Fruit fly (Drosophila melanogaster): Measurements from ENCODE around the gene Mms19.
A peak's percentile ranks its signal among the peaks of the same experiment; 100 is the strongest.

Mms19 gene

dm6 chr3R:5252853-5253252 is 20.5 kb downstream of the Mms19 start, which contains the start of gene CG1113:
Gene CG1113 (plus strand): TSS chr3R:5253153.
- TF ChIP-seq Hr83 (GFP tag; optimal IDR thresholded peaks at IDR 0.05; ENCODE audit: poor library complexity, severe bottlenecking), result no peak
- TF ChIP-seq Hnf4 (GFP tag; optimal IDR thresholded peaks at IDR 0.05), result no peak
- no peak for TF ChIP-seq Myc (optimal IDR thresholded peaks at IDR 0.05)
- TF ChIP-seq dl (GFP tag; optimal IDR thresholded peaks at IDR 0.05; ENCODE audit: insufficient read depth in 1 of 2, partially characterized antibody in 2 of 2), result no peak
- TF ChIP-seq rgr (GFP tag; optimal IDR thresholded peaks at IDR 0.05), result no peak
- TF ChIP-seq lola (GFP tag; optimal IDR thresholded peaks at IDR 0.05), result no peak
- TF ChIP-seq HLH106 (tag; optimal IDR thresholded peaks at IDR 0.05), result no peak
- no peak for TF ChIP-seq woc (GFP tag; optimal IDR thresholded peaks at IDR 0.05)
- TF ChIP-seq ey (GFP tag; optimal IDR thresholded peaks at IDR 0.05), result no peak
- TF ChIP-seq sv (GFP tag; optimal IDR thresholded peaks at IDR 0.05), result no peak
- TF ChIP-seq OdsH (GFP tag; optimal IDR thresholded peaks at IDR 0.05), result no peak
- TF ChIP-seq Dfd (GFP tag; optimal IDR thresholded peaks at IDR 0.05), result no peak
- TF ChIP-seq dsf (GFP tag; optimal IDR thresholded peaks at IDR 0.05; ENCODE audit: borderline replicate concordance), result no peak
- no peak for TF ChIP-seq CG32264 (GFP tag; optimal IDR thresholded peaks at IDR 0.05)
- TF ChIP-seq jim (GFP tag; optimal IDR thresholded peaks at IDR 0.05), result no peak
- TF ChIP-seq Rel (GFP tag; optimal IDR thresholded peaks at IDR 0.05), result no peak
- TF ChIP-seq Rel (tag; optimal IDR thresholded peaks at IDR 0.05), result no peak

dm6 chr3R:5256462-5257146 is 24.3 kb downstream of the Mms19 start, which contains the start of the genes Enoph and Hph:
Gene Enoph (minus strand): TSS chr3R:5256681.
Gene Hph (plus strand): TSS chr3R:5257037.
- TF ChIP-seq CG32264 (GFP tag; optimal IDR thresholded peaks at IDR 0.05), result peak; percentile 33
- TF ChIP-seq OdsH (GFP tag; optimal IDR thresholded peaks at IDR 0.05), result peak; percentile 64
- TF ChIP-seq Hr83 (GFP tag; optimal IDR thresholded peaks at IDR 0.05; ENCODE audit: poor library complexity, severe bottlenecking), result peak; percentile 58
- TF ChIP-seq psq (GFP tag; optimal IDR thresholded peaks at IDR 0.05), result peak; percentile 68
- TF ChIP-seq br (GFP tag; optimal IDR thresholded peaks at IDR 0.05), result peak; percentile 72
- peak; percentile 56 for TF ChIP-seq ey (GFP tag; optimal IDR thresholded peaks at IDR 0.05)
- peak; percentile 73 for TF ChIP-seq fru (GFP tag; optimal IDR thresholded peaks at IDR 0.05)
- TF ChIP-seq Jra (GFP tag; optimal IDR thresholded peaks at IDR 0.05), result peak; percentile 89
- TF ChIP-seq jim (GFP tag; optimal IDR thresholded peaks at IDR 0.05), result no peak
- peak; percentile 20 for TF ChIP-seq Rel (GFP tag; optimal IDR thresholded peaks at IDR 0.05)
- TF ChIP-seq Rel (tag; optimal IDR thresholded peaks at IDR 0.05), result peak; percentile 17
- TF ChIP-seq brk (GFP tag; optimal IDR thresholded peaks at IDR 0.05), result no peak
- TF ChIP-seq N (GFP tag; optimal IDR thresholded peaks at IDR 0.05), result peak; percentile 34
- TF ChIP-seq tai (GFP tag; optimal IDR thresholded peaks at IDR 0.05), result peak; percentile 88
- TF ChIP-seq dl (GFP tag; optimal IDR thresholded peaks at IDR 0.05; ENCODE audit: insufficient read depth in 1 of 2, partially characterized antibody in 2 of 2), result no peak
- peak; percentile 76 for TF ChIP-seq h (GFP tag; optimal IDR thresholded peaks at IDR 0.05)
- no peak for TF ChIP-seq usp (GFP tag; optimal IDR thresholded peaks at IDR 0.05)
- TF ChIP-seq Dfd (GFP tag; optimal IDR thresholded peaks at IDR 0.05), result no peak
- TF ChIP-seq CrebA (GFP tag; optimal IDR thresholded peaks at IDR 0.05; ENCODE audit: borderline replicate concordance), result no peak
- peak in 1 of 2 experiments; percentile 76 for TF ChIP-seq foxo (GFP tag; optimal IDR thresholded peaks at IDR 0.05)
- TF ChIP-seq Sp1 (GFP tag; optimal IDR thresholded peaks at IDR 0.05), result peak; percentile 71
- TF ChIP-seq pan (optimal IDR thresholded peaks at IDR 0.05), result no peak
- TF ChIP-seq Vsx2 (GFP tag; optimal IDR thresholded peaks at IDR 0.05; ENCODE audit: partially characterized antibody), result no peak
- TF ChIP-seq Mio (GFP tag; optimal IDR thresholded peaks at IDR 0.05), result no peak
- peak; percentile 80 for TF ChIP-seq HLH106 (tag; optimal IDR thresholded peaks at IDR 0.05)
- peak; percentile 31 for TF ChIP-seq CG9705 (GFP tag; optimal IDR thresholded peaks at IDR 0.05)
- peak; percentile 72 for TF ChIP-seq rgr (GFP tag; optimal IDR thresholded peaks at IDR 0.05)
- TF ChIP-seq GATAd (GFP tag; optimal IDR thresholded peaks at IDR 0.05), result peak; percentile 26
- TF ChIP-seq sage (GFP tag; optimal IDR thresholded peaks at IDR 0.05), result peak; percentile 33
- peak; percentile 83 for TF ChIP-seq Hnf4 (GFP tag; optimal IDR thresholded peaks at IDR 0.05)
- TF ChIP-seq Myc (optimal IDR thresholded peaks at IDR 0.05), result peak; percentile 26
- TF ChIP-seq Hr78 (GFP tag; optimal IDR thresholded peaks at IDR 0.05), result no peak
- no peak for TF ChIP-seq Abd-B (GFP tag; optimal IDR thresholded peaks at IDR 0.05)
- peak; percentile 46 for TF ChIP-seq sv (GFP tag; optimal IDR thresholded peaks at IDR 0.05)
- peak; percentile 60 for TF ChIP-seq dmrt93B (GFP tag; optimal IDR thresholded peaks at IDR 0.05)
- peak; percentile 68 for TF ChIP-seq dsf (GFP tag; optimal IDR thresholded peaks at IDR 0.05; ENCODE audit: borderline replicate concordance)
- peak; percentile 73 for TF ChIP-seq woc (GFP tag; optimal IDR thresholded peaks at IDR 0.05)
- no peak for TF ChIP-seq Dif (GFP tag; optimal IDR thresholded peaks at IDR 0.05; ENCODE audit: partially characterized antibody)
- TF ChIP-seq lola (GFP tag; optimal IDR thresholded peaks at IDR 0.05), result no peak

All from whole organism, wandering third instar larva.